Worm (Caenorhabditis elegans) whole organism, L4 larva: Measurements from ENCODE around the gene C08E8.5.
A peak's percentile ranks its signal among the peaks of the same experiment; 100 is the strongest.

ENCODE experiments used
- D1046.2 ChIP-seq: fragments of 200-800 bp; sonication (Bioruptor generic); IDR thresholded peaks from 2 replicates; pipeline ENCODE4 v1.3.6; 2022; ENCODE audit warnings: missing genetic modification characterization, missing compliant biosample characterization
- F49E8.2 ChIP-seq: sonication (generic microtip); optimal IDR thresholded peaks from 2 replicates; lab custom pipeline; 2016; ENCODE audit warnings: missing compliant biosample characterization, mild to moderate bottlenecking, missing genetic modification characterization, borderline replicate concordance
- Y105C5A.15 ChIP-seq: fragments of 200-800 bp; sonication (Bioruptor generic); IDR thresholded peaks from 2 replicates; pipeline ENCODE4 v1.3.6; 2022; ENCODE audit warnings: missing genetic modification characterization, missing compliant biosample characterization
- Y5F2A.4 ChIP-seq: fragments of 200-800 bp; sonication (Bioruptor generic); optimal IDR thresholded peaks from 2 replicates; lab custom pipeline; 2018; ENCODE audit warnings: mild to moderate bottlenecking, missing genetic modification characterization, missing compliant biosample characterization
- ZK337.2 ChIP-seq: fragments of 200-800 bp; sonication (Bioruptor generic); IDR thresholded peaks from 2 replicates; pipeline ENCODE4 v1.3.6; 2022; ENCODE audit warnings: missing genetic modification reagents, missing genetic modification characterization, missing compliant biosample characterization
- aly-2 ChIP-seq: sonication (generic microtip); optimal IDR thresholded peaks from 2 replicates; lab custom pipeline; 2018; ENCODE audit warnings: missing biosample characterization, missing genetic modification characterization
- arid-1 ChIP-seq: fragments of 200-800 bp; sonication (Bioruptor generic); conservative IDR thresholded peaks from 2 replicates; pipeline ENCODE4 v1.3.6; 2022; ENCODE audit warnings: missing genetic modification reagents, missing genetic modification characterization, missing compliant biosample characterization
- attf-4 ChIP-seq: sonication (generic microtip); optimal IDR thresholded peaks from 3 replicates; lab custom pipeline; 2017; ENCODE audit warnings: missing biosample characterization, missing genetic modification characterization
- ceh-20 ChIP-seq: fragments of 200-800 bp; sonication (Bioruptor generic); IDR thresholded peaks from 2 replicates; pipeline ENCODE4 v1.3.6; 2022; ENCODE audit warnings: missing genetic modification reagents, missing genetic modification characterization, missing compliant biosample characterization
- ceh-32 ChIP-seq: sonication (generic microtip); optimal IDR thresholded peaks from 2 replicates; lab custom pipeline; 2016; ENCODE audit warnings: mild to moderate bottlenecking, missing genetic modification characterization, missing compliant biosample characterization; ENCODE audit not compliant: poor library complexity
- ceh-82 ChIP-seq: sonication (generic microtip); optimal IDR thresholded peaks from 2 replicates; lab custom pipeline; 2017; ENCODE audit warnings: missing biosample characterization, missing genetic modification characterization
- ces-1 ChIP-seq: fragments of 150-350 bp; sonication (generic microtip); optimal IDR thresholded peaks from 4 replicates; lab custom pipeline; 2014; ENCODE audit warnings: missing biosample characterization, missing genetic modification reagents, missing genetic modification characterization
- cey-2 ChIP-seq: sonication (generic microtip); optimal IDR thresholded peaks from 3 replicates; lab custom pipeline; 2017; ENCODE audit warnings: missing genetic modification characterization, mild to moderate bottlenecking, missing compliant biosample characterization, antibody characterized with exemption, borderline replicate concordance; ENCODE audit not compliant: insufficient read depth
- daf-16 ChIP-seq, 3 experiments: sonication (generic microtip); optimal IDR thresholded peaks; 2 replicates each; lab custom pipeline; 2016 to 2017; ENCODE audit warnings: missing genetic modification characterization in 3 of 3, missing genetic modification reagents in 3 of 3, mild to moderate bottlenecking in 2 of 3, missing compliant biosample characterization in 2 of 3, missing biosample characterization in 1 of 3, moderate library complexity in 1 of 3
- daf-19 ChIP-seq: fragments of 200-800 bp; sonication (Bioruptor generic); conservative IDR thresholded peaks from 2 replicates; pipeline ENCODE4 v1.3.6; 2022; ENCODE audit warnings: missing genetic modification characterization, missing compliant biosample characterization
- dpl-1 ChIP-seq: fragments of 150-350 bp; optimal IDR thresholded peaks from 2 replicates; lab custom pipeline; 2014; ENCODE audit warnings: missing biosample characterization, missing genetic modification reagents, missing genetic modification characterization
- egl-27 ChIP-seq: sonication (generic microtip); optimal IDR thresholded peaks from 3 replicates; lab custom pipeline; 2017; ENCODE audit warnings: missing biosample characterization, missing genetic modification reagents, missing genetic modification characterization
- egl-43 ChIP-seq: fragments of 200-800 bp; sonication (Bioruptor generic); IDR thresholded peaks from 2 replicates; pipeline ENCODE4 v1.3.6; 2022; ENCODE audit warnings: missing genetic modification reagents, missing genetic modification characterization, missing compliant biosample characterization
- fkh-10 ChIP-seq: fragments of 150-350 bp; optimal IDR thresholded peaks from 2 replicates; lab custom pipeline; 2014; ENCODE audit warnings: missing biosample characterization, missing genetic modification reagents, missing genetic modification characterization
- fos-1 ChIP-seq: fragments of 150-350 bp; optimal IDR thresholded peaks from 2 replicates; lab custom pipeline; 2014; ENCODE audit warnings: missing biosample characterization, missing genetic modification characterization
- gei-8 ChIP-seq: fragments of 200-800 bp; sonication (Bioruptor generic); optimal IDR thresholded peaks from 2 replicates; lab custom pipeline; 2018; ENCODE audit warnings: mild to moderate bottlenecking, missing genetic modification characterization, missing compliant biosample characterization
- hif-1 ChIP-seq, 2 experiments: sonication (generic microtip); optimal IDR thresholded peaks; 2 replicates each; lab custom pipeline; 2016 to 2017; ENCODE audit warnings: missing compliant biosample characterization in 2 of 2, missing genetic modification characterization in 2 of 2, missing genetic modification reagents in 2 of 2, missing genotype in 2 of 2, mild to moderate bottlenecking in 1 of 2
- hmg-1.1 ChIP-seq: fragments of 200-800 bp; sonication (Bioruptor generic); IDR thresholded peaks from 2 replicates; pipeline ENCODE4 v1.3.6; 2022; ENCODE audit warnings: missing genetic modification reagents, missing genetic modification characterization, missing compliant biosample characterization
- jun-1 ChIP-seq: fragments of 150-350 bp; optimal IDR thresholded peaks from 2 replicates; lab custom pipeline; 2014; ENCODE audit warnings: missing biosample characterization, missing genetic modification reagents, missing genetic modification characterization
- lin-38 ChIP-seq: fragments of 200-800 bp; sonication (Bioruptor generic); IDR thresholded peaks from 2 replicates; pipeline ENCODE4 v1.3.6; 2022; ENCODE audit warnings: missing genetic modification reagents, missing genetic modification characterization, missing compliant biosample characterization
- lsy-2 ChIP-seq, 2 experiments: fragments of 150-350 bp in 1 of 2; sonication (generic microtip) in 1 of 2; optimal IDR thresholded peaks; 2 replicates each; lab custom pipeline; 2014 to 2017; ENCODE audit warnings: missing biosample characterization in 2 of 2, missing genetic modification characterization in 2 of 2
- mdl-1 ChIP-seq, 2 experiments: fragments of 150-350 bp in 1 of 2; sonication (generic microtip) in 1 of 2; optimal IDR thresholded peaks; 2 replicates each; lab custom pipeline; 2014 to 2017; ENCODE audit warnings: missing biosample characterization in 2 of 2, missing genetic modification characterization in 2 of 2
- mxl-2 ChIP-seq: fragments of 200-800 bp; sonication (Bioruptor generic); conservative IDR thresholded peaks from 2 replicates; pipeline ENCODE4 v1.3.6; 2022; ENCODE audit warnings: missing genetic modification reagents, missing genetic modification characterization, missing compliant biosample characterization
- nhr-10 ChIP-seq: fragments of 150-350 bp; optimal IDR thresholded peaks from 2 replicates; lab custom pipeline; 2014; ENCODE audit warnings: missing biosample characterization, missing genetic modification characterization
- nhr-102 ChIP-seq: sonication (generic microtip); optimal IDR thresholded peaks from 2 replicates; lab custom pipeline; 2016; ENCODE audit warnings: mild to moderate bottlenecking, missing genetic modification characterization, moderate library complexity, missing compliant biosample characterization
- nhr-11 ChIP-seq: fragments of 150-350 bp; optimal IDR thresholded peaks from 2 replicates; lab custom pipeline; 2014; ENCODE audit warnings: missing biosample characterization, missing genetic modification characterization
- nhr-6 ChIP-seq: fragments of 150-350 bp; optimal IDR thresholded peaks from 2 replicates; lab custom pipeline; 2014; ENCODE audit warnings: missing biosample characterization, missing genetic modification characterization
- nhr-76 ChIP-seq: fragments of 150-350 bp; optimal IDR thresholded peaks from 2 replicates; lab custom pipeline; 2014; ENCODE audit warnings: missing biosample characterization, missing genetic modification characterization
- sdz-12 ChIP-seq: fragments of 200-800 bp; sonication (Bioruptor generic); optimal IDR thresholded peaks from 2 replicates; lab custom pipeline; 2018; ENCODE audit warnings: mild to moderate bottlenecking, missing genetic modification characterization, missing compliant biosample characterization
- skn-1 ChIP-seq: fragments of 150-350 bp; optimal IDR thresholded peaks from 2 replicates; lab custom pipeline; 2014; ENCODE audit warnings: missing biosample characterization, missing genetic modification characterization
- snpc-1.2 ChIP-seq: fragments of 200-800 bp; sonication (Bioruptor generic); IDR thresholded peaks from 2 replicates; pipeline ENCODE4 v1.3.6; 2022; ENCODE audit warnings: missing genetic modification reagents, missing genetic modification characterization, missing compliant biosample characterization
- spr-1 ChIP-seq: sonication (generic microtip); optimal IDR thresholded peaks from 2 replicates; lab custom pipeline; 2016; ENCODE audit warnings: mild to moderate bottlenecking, missing genetic modification characterization, missing compliant biosample characterization
- spr-3 ChIP-seq: fragments of 200-800 bp; sonication (Bioruptor generic); optimal IDR thresholded peaks from 2 replicates; lab custom pipeline; 2018; ENCODE audit warnings: mild to moderate bottlenecking, missing genetic modification characterization, missing compliant biosample characterization
- tag-97 ChIP-seq: fragments of 200-800 bp; sonication (Bioruptor generic); IDR thresholded peaks from 2 replicates; pipeline ENCODE4 v1.3.6; 2022; ENCODE audit warnings: missing genetic modification characterization, missing compliant biosample characterization
- tra-1 ChIP-seq: fragments of 200-800 bp; sonication (Bioruptor generic); IDR thresholded peaks from 2 replicates; pipeline ENCODE4 v1.3.6; 2022; ENCODE audit warnings: missing genetic modification reagents, missing genetic modification characterization, missing compliant biosample characterization
- unc-130 ChIP-seq: sonication (generic microtip); optimal IDR thresholded peaks from 2 replicates; lab custom pipeline; 2016; ENCODE audit warnings: missing genetic modification reagents, missing genetic modification characterization, missing compliant biosample characterization
- unc-62 ChIP-seq, 3 experiments: fragments of 150-350 bp in 1 of 3; sonication (generic microtip); optimal IDR thresholded peaks in 2 of 3; peaks in 1 of 3; 1 replicate in 1 of 3; 2 replicates in 2 of 3; lab custom pipeline; 2014 to 2017; ENCODE audit warnings: missing biosample characterization in 3 of 3, missing genetic modification characterization in 3 of 3, missing genetic modification reagents in 3 of 3, missing genotype in 1 of 3
- zip-11 ChIP-seq: fragments of 200-800 bp; sonication (Bioruptor generic); IDR thresholded peaks from 2 replicates; pipeline ENCODE4 v1.3.6; 2022; ENCODE audit warnings: missing genetic modification characterization, missing compliant biosample characterization
- ztf-11 ChIP-seq: fragments of 150-350 bp; optimal IDR thresholded peaks from 2 replicates; lab custom pipeline; 2014; ENCODE audit warnings: missing biosample characterization, missing genetic modification characterization

The C08E8.5 gene

ce11 chrV:18346080-18346479 is 13.7 kb downstream of the C08E8.5 start (continued):
- peak; percentile 49 for TF ChIP-seq nhr-10 (tag; lab: Kevin White, UChicago)
- no peak for TF ChIP-seq aly-2
- peak; percentile 30 for TF ChIP-seq spr-1 (tag; lab: Kevin White, UChicago)
- no peak for TF ChIP-seq ZK337.2 (GFP tag; lab: Robert Waterston, UW)
- peak; percentile 99 for TF ChIP-seq tra-1 (GFP tag; lab: Robert Waterston, UW)
- TF ChIP-seq ceh-20 (GFP tag; lab: Robert Waterston, UW) = peak; percentile 76
- TF ChIP-seq unc-62 (GFP tag; optimal IDR thresholded peaks at IDR 0.05 in 1 of 2; lab: Kevin White, UChicago) = peak in 1 of 2 experiments; percentile 78
- no peak for TF ChIP-seq unc-62 (tag; optimal IDR thresholded peaks at IDR 0.05; lab: Kevin White, UChicago)
- peak; percentile 77 for TF ChIP-seq jun-1
- TF ChIP-seq daf-19 (GFP tag; lab: Robert Waterston, UW) = no peak
- TF ChIP-seq zip-11 (GFP tag; lab: Robert Waterston, UW) = no peak
- peak in 1 of 2 experiments; percentile 75 for TF ChIP-seq mdl-1 (tag; optimal IDR thresholded peaks at IDR 0.05; lab: Kevin White, UChicago)
- peak; percentile 74 for TF ChIP-seq nhr-6 (tag; lab: Kevin White, UChicago)
- TF ChIP-seq nhr-11 (tag; lab: Kevin White, UChicago) = no peak
- TF ChIP-seq spr-3 = no peak
- TF ChIP-seq fos-1 (tag; lab: Kevin White, UChicago) = peak; percentile 80
- peak in 1 of 2 experiments; percentile 52 for TF ChIP-seq hif-1 (tag; optimal IDR thresholded peaks at IDR 0.05; lab: Kevin White, UChicago)
- no peak for TF ChIP-seq attf-4 (tag; lab: Kevin White, UChicago)
- TF ChIP-seq cey-2 (tag; lab: Kevin White, UChicago) = peak; percentile 95

DNA sequence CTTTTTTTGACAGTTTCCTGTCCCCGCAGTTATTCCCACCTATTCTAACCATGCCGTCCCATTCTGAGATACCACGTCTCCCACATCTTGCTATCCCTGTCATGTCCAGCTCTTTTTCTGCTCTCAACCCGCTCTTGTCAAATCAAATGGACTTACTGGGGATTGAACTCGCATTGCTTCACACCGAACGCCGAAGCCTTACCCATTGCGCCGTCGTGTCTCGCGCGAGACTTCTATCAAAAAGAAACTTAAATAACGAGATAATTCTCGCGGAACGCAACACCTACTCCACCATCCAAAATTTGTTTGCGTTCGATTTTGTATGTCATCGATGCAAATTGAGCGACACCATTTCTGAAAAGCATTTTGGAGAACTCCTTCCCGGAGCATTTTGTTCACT is 15.6 kb downstream of the C08E8.5 start:
- no peak for TF ChIP-seq Y5F2A.4 (GFP tag; lab: Kevin White, UChicago)
- 0 out of 2 replicates have a peak, but pooled peaks have one; percentile 12 for TF ChIP-seq arid-1
- no peak for TF ChIP-seq spr-1 (tag; lab: Kevin White, UChicago)
- TF ChIP-seq fkh-10 (GFP tag; lab: Kevin White, UChicago) = no peak
- no peak for TF ChIP-seq gei-8
- no peak for TF ChIP-seq hmg-1.1
- TF ChIP-seq unc-130 (GFP tag; lab: Kevin White, UChicago) = no peak
- no peak for TF ChIP-seq ceh-82 (tag; lab: Kevin White, UChicago)
- TF ChIP-seq F49E8.2 (tag; lab: Kevin White, UChicago) = no peak
- TF ChIP-seq mxl-2 (GFP tag; lab: Robert Waterston, UW) = no peak
- TF ChIP-seq egl-27 (tag; lab: Kevin White, UChicago) = no peak
- no peak; the same call in 1 of the 2 replicates for TF ChIP-seq egl-43 (GFP tag; lab: Robert Waterston, UW)
- no peak for TF ChIP-seq tag-97 (GFP tag; lab: Robert Waterston, UW)
- no peak for TF ChIP-seq spr-3
- TF ChIP-seq nhr-10 (tag; lab: Kevin White, UChicago) = no peak
- no peak for TF ChIP-seq nhr-11 (tag; lab: Kevin White, UChicago)
- TF ChIP-seq snpc-1.2 (GFP tag; lab: Robert Waterston, UW) = peak; percentile 53; the same call in 1 of the 2 replicates
- no peak for TF ChIP-seq sdz-12 (GFP tag; lab: Kevin White, UChicago)
- TF ChIP-seq ceh-32 (tag; lab: Kevin White, UChicago) = no peak
- TF ChIP-seq ztf-11 = no peak
- TF ChIP-seq lin-38 (GFP tag; lab: Robert Waterston, UW) = peak; percentile 18; the same call in 1 of the 2 replicates

DNA sequence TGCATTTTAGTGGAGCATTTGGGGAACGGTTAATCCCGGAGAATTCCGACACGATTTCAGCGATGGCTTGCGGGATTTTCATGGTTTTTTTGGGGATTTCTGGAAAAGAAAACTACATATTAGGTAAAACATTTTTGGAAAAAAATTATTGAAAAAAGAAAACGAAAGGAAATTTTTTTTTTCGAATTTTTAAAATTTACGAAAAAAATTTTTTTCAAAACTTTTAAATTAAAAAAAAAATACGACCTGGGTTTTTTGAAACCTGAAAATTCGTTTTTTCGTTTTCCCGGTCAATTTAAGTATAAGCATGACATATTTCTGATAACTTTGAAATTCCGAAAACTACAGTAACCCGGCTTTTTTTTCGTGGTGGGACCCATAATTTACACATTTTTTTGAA is 20.0 kb downstream of the C08E8.5 start, which contains the start of gene C08E8.10:
TSS of gene C08E8.10 (minus strand) at position 101 of the 400 bp plus-strand sequence.
- TF ChIP-seq daf-16 (GFP tag; optimal IDR thresholded peaks at IDR 0.05; lab: Kevin White, UChicago) = no peak
- no peak for TF ChIP-seq daf-16 (tag; optimal IDR thresholded peaks at IDR 0.05; lab: Kevin White, UChicago)
- TF ChIP-seq nhr-102 (tag; lab: Kevin White, UChicago) = no peak
- TF ChIP-seq snpc-1.2 (GFP tag; lab: Robert Waterston, UW) = no peak
- no peak for TF ChIP-seq nhr-76 (tag; lab: Kevin White, UChicago)
- TF ChIP-seq D1046.2 = no peak
- TF ChIP-seq lsy-2 (tag; optimal IDR thresholded peaks at IDR 0.05; lab: Kevin White, UChicago) = no peak
- TF ChIP-seq nhr-11 (tag; lab: Kevin White, UChicago) = no peak
- no peak for TF ChIP-seq skn-1 (tag; lab: Kevin White, UChicago)
- no peak for TF ChIP-seq dpl-1 (GFP tag; lab: Kevin White, UChicago)
- TF ChIP-seq Y105C5A.15 (GFP tag; lab: Robert Waterston, UW) = no peak
- TF ChIP-seq ces-1 (GFP tag; lab: Kevin White, UChicago) = no peak
- no peak for TF ChIP-seq mxl-2 (GFP tag; lab: Robert Waterston, UW)
